Fruit fly (Drosophila melanogaster) whole organism, adult: ENCODE measurements around the gene RpS7.

Experiments
- CG11617 ChIP-seq: fragments of 200-800 bp; sonication (Bioruptor generic); optimal IDR thresholded peaks from 2 replicates; lab custom pipeline; 2017; ENCODE audit warnings: mild to moderate bottlenecking, missing biosample characterization, missing genetic modification reagents, missing genetic modification characterization
- CG12768 ChIP-seq: fragments of 200-800 bp; sonication (Bioruptor generic); optimal IDR thresholded peaks from 2 replicates; lab custom pipeline; 2017; ENCODE audit warnings: missing biosample characterization, missing genetic modification characterization, mild to moderate bottlenecking, moderate library complexity, missing genetic modification reagents
- CG14711 ChIP-seq: fragments of 200-800 bp; sonication (Bioruptor generic); optimal IDR thresholded peaks from 2 replicates; lab custom pipeline; 2018; ENCODE audit warnings: missing biosample characterization, mild to moderate bottlenecking, missing genetic modification characterization, moderate library complexity
- CG1620 ChIP-seq: fragments of 200-800 bp; sonication (Bioruptor generic); optimal IDR thresholded peaks from 2 replicates; lab custom pipeline; 2016; ENCODE audit warnings: missing biosample characterization, missing genetic modification characterization
- CG33017 ChIP-seq: fragments of 200-800 bp; sonication (Bioruptor generic); optimal IDR thresholded peaks from 2 replicates; lab custom pipeline; 2018; ENCODE audit warnings: missing biosample characterization, mild to moderate bottlenecking, missing genetic modification characterization, moderate library complexity
- CG5204 ChIP-seq: fragments of 200-800 bp; sonication (Bioruptor generic); optimal IDR thresholded peaks from 2 replicates; lab custom pipeline; 2016; ENCODE audit warnings: missing biosample characterization, missing genetic modification characterization
- CG7045 ChIP-seq: fragments of 200-800 bp; sonication (Bioruptor generic); optimal IDR thresholded peaks from 2 replicates; lab custom pipeline; 2017; ENCODE audit warnings: missing biosample characterization, mild to moderate bottlenecking, missing genetic modification characterization
- CG7101 ChIP-seq: fragments of 200-800 bp; sonication (Bioruptor generic); optimal IDR thresholded peaks from 2 replicates; lab custom pipeline; 2018; ENCODE audit warnings: missing biosample characterization, mild to moderate bottlenecking, missing genetic modification characterization, moderate library complexity
- Clk ChIP-seq: fragments of 200-800 bp; sonication (Bioruptor generic); optimal IDR thresholded peaks from 2 replicates; lab custom pipeline; 2017; ENCODE audit warnings: missing biosample characterization, missing genetic modification characterization
- Crg-1 ChIP-seq: fragments of 200-800 bp; sonication (Bioruptor generic); optimal IDR thresholded peaks from 2 replicates; lab custom pipeline; 2016; ENCODE audit warnings: missing biosample characterization, missing genetic modification characterization
- Hr96 ChIP-seq: fragments of 200-800 bp; sonication (Bioruptor generic); optimal IDR thresholded peaks from 2 replicates; lab custom pipeline; 2016; ENCODE audit warnings: missing biosample characterization, missing genetic modification characterization
- Mnt ChIP-seq: fragments of 200-800 bp; sonication (Bioruptor generic); optimal IDR thresholded peaks from 2 replicates; lab custom pipeline; 2016; ENCODE audit warnings: missing biosample characterization, mild to moderate bottlenecking, missing genetic modification characterization
- bab1 ChIP-seq: fragments of 200-800 bp; sonication (Bioruptor generic); optimal IDR thresholded peaks from 3 replicates; lab custom pipeline; 2019; ENCODE audit warnings: missing biosample characterization, mild to moderate bottlenecking, missing genetic modification characterization, moderate library complexity
- cic ChIP-seq: fragments of 200-800 bp; sonication (Bioruptor generic); optimal IDR thresholded peaks from 2 replicates; lab custom pipeline; 2017; ENCODE audit warnings: missing biosample characterization, mild to moderate bottlenecking, missing genetic modification characterization, moderate library complexity
- cnc ChIP-seq, 2 experiments: fragments of >200 bp; optimal IDR thresholded peaks; 2 replicates each; lab custom pipeline; 2017
- kay ChIP-seq: fragments of 200-800 bp; sonication (Bioruptor generic); peaks from one replicate; lab custom pipeline; 2016; ENCODE audit warnings: missing biosample characterization, missing genetic modification characterization, borderline replicate concordance
- ovo ChIP-seq: fragments of 200-800 bp; sonication (Bioruptor generic); optimal IDR thresholded peaks from 2 replicates; lab custom pipeline; 2016; ENCODE audit warnings: missing biosample characterization, missing genetic modification characterization
- pad ChIP-seq: fragments of 200-800 bp; sonication (Bioruptor generic); optimal IDR thresholded peaks from 3 replicates; lab custom pipeline; 2017; ENCODE audit warnings: missing biosample characterization, missing genetic modification characterization, mild to moderate bottlenecking, moderate library complexity, missing genetic modification reagents
- tj ChIP-seq: fragments of 200-800 bp; sonication (Bioruptor generic); optimal IDR thresholded peaks from 3 replicates; lab custom pipeline; 2017; ENCODE audit warnings: missing biosample characterization, mild to moderate bottlenecking, missing genetic modification characterization, moderate library complexity
- toe ChIP-seq: fragments of 200-800 bp; sonication (Bioruptor generic); optimal IDR thresholded peaks from 2 replicates; lab custom pipeline; 2016; ENCODE audit warnings: missing biosample characterization, missing genetic modification characterization

RpS7 gene

dm6 chr3R:30191462-30191874 is 17.4 kb downstream of the RpS7 start:
- TF ChIP-seq CG11617 (GFP tag; lab: Kevin White, UChicago) = no peak
- peak; percentile 46 for TF ChIP-seq tj (GFP tag; lab: Kevin White, UChicago)

dm6 chr3R:30191047-30191446 is 17.8 kb downstream of the RpS7 start, which contains the start of gene CG9747:
CG9747 (minus strand) TSS chr3R:30191252.
- TF ChIP-seq CG14711 (no peak), ovo (GFP tag; lab: Kevin White, UChicago) (no peak), Hr96 (GFP tag; lab: Kevin White, UChicago) (no peak), cic (GFP tag; lab: Kevin White, UChicago) (no peak), CG5204 (GFP tag; lab: Kevin White, UChicago) (no peak), CG7045 (GFP tag; lab: Kevin White, UChicago) (no peak), pad (GFP tag; lab: Kevin White, UChicago) (no peak), tj (GFP tag; lab: Kevin White, UChicago) (peak; percentile 90)

- TF ChIP-seq Clk (GFP tag; lab: Kevin White, UChicago) (no peak), cic (GFP tag; lab: Kevin White, UChicago) (no peak), toe (no peak), CG7045 (GFP tag; lab: Kevin White, UChicago) (no peak), CG14711 (no peak), CG12768 (GFP tag; lab: Kevin White, UChicago) (no peak), Crg-1 (GFP tag; lab: Kevin White, UChicago) (no peak), kay (GFP tag; lab: Kevin White, UChicago) (no peak)
Measured at dm6 chr3R:30189836-30190235, 19.0 kb downstream of the RpS7 start.

- TF ChIP-seq ovo (GFP tag; lab: Kevin White, UChicago) (no peak), bab1 (GFP tag; lab: Kevin White, UChicago) (no peak), CG11617 (GFP tag; lab: Kevin White, UChicago) (no peak), cnc (optimal IDR thresholded peaks at IDR 0.05; lab: Kevin White, UChicago) (no peak), tj (GFP tag; lab: Kevin White, UChicago) (peak; percentile 99), CG12768 (GFP tag; lab: Kevin White, UChicago) (no peak), CG7045 (GFP tag; lab: Kevin White, UChicago) (no peak)
Measured at dm6 chr3R:30189398-30189797, 19.4 kb downstream of the RpS7 start.

- TF ChIP-seq cnc (optimal IDR thresholded peaks at IDR 0.05; lab: Kevin White, UChicago) = no peak
- TF ChIP-seq CG5204 (GFP tag; lab: Kevin White, UChicago) = no peak
Measured at dm6 chr3R:30183872-30184271, 24.9 kb downstream of the RpS7 start.

dm6 chr3R:30179934-30180333 is 28.9 kb downstream of the RpS7 start, which contains the start of gene Bet5:
Bet5 (plus strand) TSS chr3R:30180232.
- TF ChIP-seq pad (GFP tag; lab: Kevin White, UChicago) (no peak), Crg-1 (GFP tag; lab: Kevin White, UChicago) (no peak), ovo (GFP tag; lab: Kevin White, UChicago) (no peak), cic (GFP tag; lab: Kevin White, UChicago) (no peak), Clk (GFP tag; lab: Kevin White, UChicago) (no peak), CG33017 (tag; lab: Kevin White, UChicago) (no peak)

- TF ChIP-seq kay (GFP tag; lab: Kevin White, UChicago) (peak; percentile 82), CG12768 (GFP tag; lab: Kevin White, UChicago) (no peak), cic (GFP tag; lab: Kevin White, UChicago) (no peak), CG1620 (GFP tag; lab: Kevin White, UChicago) (no peak), CG7045 (GFP tag; lab: Kevin White, UChicago) (no peak)
Measured at dm6 chr3R:30177494-30177893, 31.3 kb downstream of the RpS7 start, which contains the start of the genes CG1983 and CG15530. CG1983 (minus strand) TSS chr3R:30177700. CG15530 (plus strand) TSS chr3R:30177877.

dm6 chr3R:30176314-30176713 is 32.5 kb downstream of the RpS7 start:
- no peak for TF ChIP-seq Hr96 (GFP tag; lab: Kevin White, UChicago)

- TF ChIP-seq kay (GFP tag; lab: Kevin White, UChicago) = no peak
- TF ChIP-seq CG5204 (GFP tag; lab: Kevin White, UChicago) = no peak
- no peak for TF ChIP-seq Mnt (GFP tag; lab: Kevin White, UChicago)
- TF ChIP-seq CG33017 (tag; lab: Kevin White, UChicago) = no peak
- TF ChIP-seq cic (GFP tag; lab: Kevin White, UChicago) = no peak
- no peak for TF ChIP-seq ovo (GFP tag; lab: Kevin White, UChicago)
- no peak for TF ChIP-seq Clk (GFP tag; lab: Kevin White, UChicago)
- no peak for TF ChIP-seq bab1 (GFP tag; lab: Kevin White, UChicago)
- TF ChIP-seq pad (GFP tag; lab: Kevin White, UChicago) = no peak
- no peak for TF ChIP-seq CG7101 (tag; lab: Kevin White, UChicago)
- no peak for TF ChIP-seq CG1620 (GFP tag; lab: Kevin White, UChicago)
- TF ChIP-seq Hr96 (GFP tag; lab: Kevin White, UChicago) = no peak
- TF ChIP-seq CG14711 = no peak
- TF ChIP-seq Crg-1 (GFP tag; lab: Kevin White, UChicago) = no peak
- TF ChIP-seq cnc (optimal IDR thresholded peaks at IDR 0.05; lab: Kevin White, UChicago) = no peak
- TF ChIP-seq CG7045 (GFP tag; lab: Kevin White, UChicago) = no peak
- TF ChIP-seq CG12768 (GFP tag; lab: Kevin White, UChicago) = no peak
- no peak for TF ChIP-seq CG11617 (GFP tag; lab: Kevin White, UChicago)
Measured at dm6 chr3R:30175045-30175589, 33.7 kb downstream of the RpS7 start.
